Worm (Caenorhabditis elegans) whole organism, L1 larva: Measurements from ENCODE around the gene nhr-203.

ENCODE experiments used
- C04F5.9 ChIP-seq: sonication (generic microtip); optimal IDR thresholded peaks from 2 replicates; lab custom pipeline; 2016; ENCODE audit warnings: missing genetic modification characterization, missing compliant biosample characterization
- C16A3.4 ChIP-seq: fragments of 150-350 bp; optimal IDR thresholded peaks from 2 replicates; lab custom pipeline; 2014; ENCODE audit warnings: missing biosample characterization, missing genetic modification characterization
- C34B4.2 ChIP-seq: sonication (generic microtip); optimal IDR thresholded peaks from 2 replicates; lab custom pipeline; 2017; ENCODE audit warnings: mild to moderate bottlenecking, missing genetic modification characterization, missing compliant biosample characterization
- Y116A8C.19 ChIP-seq: sonication (generic microtip); optimal IDR thresholded peaks from 2 replicates; lab custom pipeline; 2016; ENCODE audit warnings: missing compliant biosample characterization, missing genetic modification characterization, borderline replicate concordance
- alr-1 ChIP-seq: fragments of 200-800 bp; sonication (Bioruptor generic); optimal IDR thresholded peaks from 2 replicates; lab custom pipeline; 2018; ENCODE audit warnings: borderline replicate concordance, mild to moderate bottlenecking, missing genetic modification characterization, missing compliant biosample characterization
- aly-2 ChIP-seq: fragments of 150-350 bp; optimal IDR thresholded peaks from 2 replicates; lab custom pipeline; 2014; ENCODE audit warnings: missing biosample characterization, missing genetic modification characterization
- ama-1 ChIP-seq: fragments of 150-350 bp; optimal IDR thresholded peaks from 2 replicates; lab custom pipeline; 2014
- blmp-1 ChIP-seq: fragments of 150-350 bp; optimal IDR thresholded peaks from 2 replicates; lab custom pipeline; 2014; ENCODE audit warnings: missing biosample characterization, missing genetic modification characterization
- ceh-82 ChIP-seq, 3 experiments: fragments of 150-350 bp in 1 of 3; sonication (generic microtip) in 2 of 3; optimal IDR thresholded peaks; 2 replicates each; lab custom pipeline; 2014 to 2017; ENCODE audit warnings: missing biosample characterization in 3 of 3, missing genetic modification characterization in 3 of 3
- ceh-88 ChIP-seq: fragments of 200-800 bp; sonication (Bioruptor generic); IDR thresholded peaks from 2 replicates; pipeline ENCODE4 v1.3.6; 2022; ENCODE audit warnings: missing genetic modification characterization, missing compliant biosample characterization
- ces-1 ChIP-seq: fragments of 150-350 bp; optimal IDR thresholded peaks from 2 replicates; lab custom pipeline; 2014; ENCODE audit warnings: missing biosample characterization, missing genetic modification reagents, missing genetic modification characterization
- dpl-1 ChIP-seq, 3 experiments: fragments of 150-350 bp in 2 of 3; sonication (generic microtip) in 1 of 3; optimal IDR thresholded peaks; 2 replicates each; lab custom pipeline; 2014 to 2017; ENCODE audit warnings: missing biosample characterization in 3 of 3, missing genetic modification characterization in 3 of 3, missing genetic modification reagents in 3 of 3
- dsc-1 ChIP-seq: sonication (generic microtip); optimal IDR thresholded peaks from 2 replicates; lab custom pipeline; 2016; ENCODE audit warnings: mild to moderate bottlenecking, missing genetic modification characterization, missing compliant biosample characterization
- efl-3 ChIP-seq: fragments of 200-800 bp; sonication (Bioruptor generic); optimal IDR thresholded peaks from 2 replicates; lab custom pipeline; 2018; ENCODE audit warnings: mild to moderate bottlenecking, missing genetic modification characterization, missing compliant biosample characterization
- egl-13 ChIP-seq: sonication (generic microtip); optimal IDR thresholded peaks from 2 replicates; lab custom pipeline; 2016; ENCODE audit warnings: missing genotype, missing genetic modification reagents, missing genetic modification characterization, missing compliant biosample characterization
- elt-3 ChIP-seq, 6 experiments: fragments of 150-350 bp in 1 of 6; sonication (generic microtip); optimal IDR thresholded peaks; 2 replicates each; lab custom pipeline; 2017 to 2018; ENCODE audit warnings: missing biosample characterization in 6 of 6, missing genetic modification characterization in 6 of 6, inconsistent platforms in 1 of 6
- fkh-10 ChIP-seq: sonication (generic microtip); optimal IDR thresholded peaks from 2 replicates; lab custom pipeline; 2017; ENCODE audit warnings: missing biosample characterization, missing genetic modification reagents, missing genetic modification characterization
- fkh-4 ChIP-seq: sonication (generic microtip); optimal IDR thresholded peaks from 2 replicates; lab custom pipeline; 2016; ENCODE audit warnings: missing compliant biosample characterization, missing genetic modification characterization, borderline replicate concordance
- fkh-8 ChIP-seq: sonication (generic microtip); optimal IDR thresholded peaks from 2 replicates; lab custom pipeline; 2016; ENCODE audit warnings: mild to moderate bottlenecking, missing genetic modification characterization, missing compliant biosample characterization
- grh-1 ChIP-seq: fragments of 200-800 bp; sonication (Bioruptor generic); IDR thresholded peaks from 2 replicates; pipeline ENCODE4 v1.3.6; 2022; ENCODE audit warnings: missing genetic modification reagents, missing genetic modification characterization, missing compliant biosample characterization
- hlh-17 ChIP-seq: fragments of 200-800 bp; sonication (Bioruptor generic); optimal IDR thresholded peaks from 2 replicates; lab custom pipeline; 2018; ENCODE audit warnings: missing genetic modification characterization, mild to moderate bottlenecking, missing compliant biosample characterization, moderate library complexity, borderline replicate concordance
- hlh-4 ChIP-seq: sonication (generic microtip); optimal IDR thresholded peaks from 2 replicates; lab custom pipeline; 2016; ENCODE audit warnings: mild to moderate bottlenecking, missing genetic modification characterization, missing compliant biosample characterization
- irx-1 ChIP-seq: sonication (generic microtip); optimal IDR thresholded peaks from 2 replicates; lab custom pipeline; 2016; ENCODE audit warnings: missing genetic modification characterization, missing compliant biosample characterization
- lin-13 ChIP-seq: fragments of 150-350 bp; optimal IDR thresholded peaks from 2 replicates; lab custom pipeline; 2014; ENCODE audit warnings: missing biosample characterization, missing genetic modification reagents, missing genetic modification characterization
- lin-15B ChIP-seq: fragments of 150-350 bp; sonication (generic microtip); optimal IDR thresholded peaks from 3 replicates; lab custom pipeline; 2014; ENCODE audit warnings: missing biosample characterization, missing genetic modification characterization
- lin-39 ChIP-seq: fragments of 150-350 bp; optimal IDR thresholded peaks from 2 replicates; lab custom pipeline; 2014; ENCODE audit warnings: missing biosample characterization, missing genetic modification reagents, missing genetic modification characterization
- lir-3 ChIP-seq: sonication (generic microtip); optimal IDR thresholded peaks from 2 replicates; lab custom pipeline; 2016; ENCODE audit warnings: mild to moderate bottlenecking, missing genetic modification characterization, moderate library complexity, missing compliant biosample characterization; ENCODE audit not compliant: poor library complexity
- lsy-2 ChIP-seq, 2 experiments: fragments of 150-350 bp; optimal IDR thresholded peaks; 2 replicates each; lab custom pipeline; 2014; ENCODE audit warnings: missing biosample characterization in 2 of 2, missing genetic modification characterization in 2 of 2
- mep-1 ChIP-seq: fragments of 150-350 bp; optimal IDR thresholded peaks from 2 replicates; lab custom pipeline; 2014; ENCODE audit warnings: missing biosample characterization, missing genetic modification characterization
- nhr-11 ChIP-seq: fragments of 150-350 bp; optimal IDR thresholded peaks from 2 replicates; lab custom pipeline; 2014; ENCODE audit warnings: missing biosample characterization, missing genetic modification characterization
- nhr-12 ChIP-seq: sonication (generic microtip); optimal IDR thresholded peaks from 2 replicates; lab custom pipeline; 2017; ENCODE audit warnings: missing biosample characterization, missing genetic modification characterization
- nhr-19 ChIP-seq: fragments of 200-800 bp; sonication (Bioruptor generic); conservative IDR thresholded peaks from 2 replicates; pipeline ENCODE4 v1.3.6; 2022; ENCODE audit warnings: missing genetic modification characterization, missing compliant biosample characterization
- nhr-20 ChIP-seq: sonication (generic microtip); optimal IDR thresholded peaks from 2 replicates; lab custom pipeline; 2016; ENCODE audit warnings: mild to moderate bottlenecking, missing genetic modification characterization, missing compliant biosample characterization
- nhr-237 ChIP-seq: fragments of 150-350 bp; optimal IDR thresholded peaks from 2 replicates; lab custom pipeline; 2014; ENCODE audit warnings: missing biosample characterization, missing genetic modification characterization
- nhr-71 ChIP-seq: sonication (generic microtip); optimal IDR thresholded peaks from 2 replicates; lab custom pipeline; 2016; ENCODE audit warnings: mild to moderate bottlenecking, missing genetic modification characterization, moderate library complexity, missing compliant biosample characterization
- nhr-76 ChIP-seq: sonication (generic microtip); optimal IDR thresholded peaks from 2 replicates; lab custom pipeline; 2017; ENCODE audit warnings: missing biosample characterization, missing genetic modification characterization
- nhr-77 ChIP-seq: fragments of 150-350 bp; optimal IDR thresholded peaks from 2 replicates; lab custom pipeline; 2014; ENCODE audit warnings: missing biosample characterization, missing genetic modification characterization
- nhr-84 ChIP-seq: sonication (generic microtip); optimal IDR thresholded peaks from 2 replicates; lab custom pipeline; 2017; ENCODE audit warnings: missing biosample characterization, missing genetic modification characterization
- nhr-90 ChIP-seq: sonication (generic microtip); optimal IDR thresholded peaks from 2 replicates; lab custom pipeline; 2016; ENCODE audit warnings: mild to moderate bottlenecking, missing genetic modification characterization, missing compliant biosample characterization; ENCODE audit not compliant: poor library complexity
- pqm-1 ChIP-seq: sonication (generic microtip); optimal IDR thresholded peaks from 3 replicates; lab custom pipeline; 2017; ENCODE audit warnings: missing biosample characterization, missing genetic modification characterization
- rnt-1 ChIP-seq: sonication (generic microtip); optimal IDR thresholded peaks from 2 replicates; lab custom pipeline; 2016; ENCODE audit warnings: mild to moderate bottlenecking, missing genetic modification characterization, moderate library complexity, missing compliant biosample characterization
- snpc-4 ChIP-seq: fragments of 150-350 bp; optimal IDR thresholded peaks from 2 replicates; lab custom pipeline; 2014; ENCODE audit warnings: missing biosample characterization, missing genetic modification characterization
- snu-23 ChIP-seq: sonication (generic microtip); optimal IDR thresholded peaks from 2 replicates; lab custom pipeline; 2016; ENCODE audit warnings: missing genetic modification characterization, missing compliant biosample characterization
- sox-4 ChIP-seq: sonication (generic microtip); optimal IDR thresholded peaks from 2 replicates; lab custom pipeline; 2016; ENCODE audit warnings: missing genetic modification characterization, missing compliant biosample characterization
- sup-37 ChIP-seq: fragments of 200-800 bp; sonication (Bioruptor generic); optimal IDR thresholded peaks from 2 replicates; lab custom pipeline; 2018; ENCODE audit warnings: mild to moderate bottlenecking, missing genetic modification characterization, missing compliant biosample characterization
- tbx-2 ChIP-seq: sonication (generic microtip); optimal IDR thresholded peaks from 2 replicates; lab custom pipeline; 2016; ENCODE audit warnings: missing genetic modification characterization, missing compliant biosample characterization
- tlp-1 ChIP-seq: fragments of 150-350 bp; optimal IDR thresholded peaks from 2 replicates; lab custom pipeline; 2014; ENCODE audit warnings: missing biosample characterization, missing genetic modification characterization
- unc-130 ChIP-seq: fragments of 150-350 bp; optimal IDR thresholded peaks from 2 replicates; lab custom pipeline; 2017; ENCODE audit warnings: missing biosample characterization, missing genetic modification characterization, inconsistent platforms
- unc-98 ChIP-seq: fragments of 200-800 bp; sonication (Bioruptor generic); IDR thresholded peaks from 2 replicates; pipeline ENCODE4 v1.3.6; 2022; ENCODE audit warnings: missing genetic modification characterization, missing compliant biosample characterization
- vab-15 ChIP-seq: sonication (generic microtip); optimal IDR thresholded peaks from 2 replicates; lab custom pipeline; 2017; ENCODE audit warnings: missing genotype, mild to moderate bottlenecking, missing genetic modification characterization, missing compliant biosample characterization
- xbp-1 ChIP-seq: sonication (generic microtip); optimal IDR thresholded peaks from 2 replicates; lab custom pipeline; 2016; ENCODE audit warnings: missing genetic modification characterization, missing compliant biosample characterization
- zag-1 ChIP-seq: fragments of 150-350 bp; optimal IDR thresholded peaks from 2 replicates; lab custom pipeline; 2014; ENCODE audit warnings: missing biosample characterization, missing genetic modification characterization
- ztf-11 ChIP-seq, 2 experiments: sonication (generic microtip); optimal IDR thresholded peaks; 2 replicates each; lab custom pipeline; 2016 to 2017; ENCODE audit warnings: missing genetic modification characterization in 2 of 2, missing biosample characterization in 1 of 2, missing compliant biosample characterization in 1 of 2

nhr-203 gene

DNA sequence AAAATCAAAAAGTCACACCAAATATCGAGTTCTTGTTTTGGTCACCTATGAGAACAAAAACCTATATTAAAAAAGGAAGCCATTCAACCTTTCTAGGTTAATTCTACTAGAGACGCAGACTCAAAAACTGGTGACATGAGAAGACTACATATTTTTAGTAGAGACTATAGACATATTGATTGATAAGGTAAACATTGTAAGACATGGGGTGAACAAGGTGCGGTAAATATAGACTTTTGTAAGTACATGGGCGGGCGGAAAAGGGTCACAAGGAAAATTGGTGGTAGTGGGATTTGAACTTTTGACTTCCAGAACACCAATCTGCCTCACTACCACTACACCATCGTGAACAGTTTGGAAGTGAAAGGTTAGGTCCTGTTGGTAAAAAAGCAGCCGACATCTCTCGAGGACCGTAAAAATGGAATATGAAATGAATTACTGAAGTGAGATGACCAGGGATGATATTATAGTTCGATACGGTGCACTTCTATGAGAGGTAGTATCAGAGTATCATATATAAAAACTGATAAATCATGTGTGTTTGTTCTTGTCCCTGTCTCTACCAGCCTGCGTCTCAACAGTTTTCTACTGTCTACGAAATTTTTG lies 24.8 kb downstream of the nhr-203 start, which contains the start of gene nhr-212:
nhr-212 (plus strand) TSS at position 573 of the 606 bp plus-strand sequence.
- TF ChIP-seq rnt-1 (tag; lab: Kevin White, UChicago) (no peak), zag-1 (tag; lab: Kevin White, UChicago) (no peak), nhr-84 (tag; lab: Kevin White, UChicago) (no peak), ceh-88 (GFP tag; lab: Robert Waterston, UW) (no peak), nhr-237 (tag; lab: Kevin White, UChicago) (no peak), nhr-76 (tag; lab: Kevin White, UChicago) (no peak), fkh-4 (tag; lab: Kevin White, UChicago) (no peak), C04F5.9 (tag; lab: Kevin White, UChicago) (no peak), tbx-2 (peak; percentile 9), lsy-2 (tag; optimal IDR thresholded peaks at IDR 0.05; lab: Kevin White, UChicago) (peak in 1 of 2 experiments; percentile 3), nhr-77 (tag; lab: Kevin White, UChicago) (peak; percentile 57), nhr-11 (tag; lab: Kevin White, UChicago) (no peak), lin-39 (tag; lab: Kevin White, UChicago) (no peak), alr-1 (tag; lab: Kevin White, UChicago) (no peak), sox-4 (tag; lab: Kevin White, UChicago) (no peak), vab-15 (tag; lab: Kevin White, UChicago) (no peak), lin-13 (no peak), hlh-17 (GFP tag; lab: Kevin White, UChicago) (no peak), nhr-19 (GFP tag; lab: Robert Waterston, UW) (no peak), ama-1 (lab: Kevin White, UChicago) (no peak), dpl-1 (GFP tag; optimal IDR thresholded peaks at IDR 0.05; lab: Kevin White, UChicago) (no peak), ztf-11 (tag; optimal IDR thresholded peaks at IDR 0.05; lab: Kevin White, UChicago) (no peak), mep-1 (tag; lab: Kevin White, UChicago) (no peak), C16A3.4 (tag; lab: Kevin White, UChicago) (no peak), hlh-4 (tag; lab: Kevin White, UChicago) (no peak), elt-3 (tag; optimal IDR thresholded peaks at IDR 0.05; lab: Kevin White, UChicago) (no peak), efl-3 (GFP tag; lab: Kevin White, UChicago) (no peak), nhr-12 (no peak), lin-15B (no peak), snpc-4 (tag; lab: Kevin White, UChicago) (peak; percentile 86), egl-13 (tag; lab: Kevin White, UChicago) (no peak), aly-2 (tag; lab: Kevin White, UChicago) (no peak), pqm-1 (tag; lab: Kevin White, UChicago) (no peak), ces-1 (no peak), Y116A8C.19 (tag; lab: Kevin White, UChicago) (no peak), unc-130 (tag; lab: Kevin White, UChicago) (no peak), lir-3 (tag; lab: Kevin White, UChicago) (no peak), ceh-82 (tag; optimal IDR thresholded peaks at IDR 0.05; lab: Kevin White, UChicago) (no peak), grh-1 (GFP tag; lab: Robert Waterston, UW) (no peak), nhr-71 (peak; percentile 36), dsc-1 (tag; lab: Kevin White, UChicago) (no peak), fkh-8 (tag; lab: Kevin White, UChicago) (no peak), tlp-1 (tag; lab: Kevin White, UChicago) (no peak), unc-98 (GFP tag; lab: Robert Waterston, UW) (no peak), nhr-20 (tag; lab: Kevin White, UChicago) (peak; percentile 55), snu-23 (GFP tag; lab: Kevin White, UChicago) (peak; percentile 18), C34B4.2 (tag; lab: Kevin White, UChicago) (no peak), nhr-90 (tag; lab: Kevin White, UChicago) (peak; percentile 10), fkh-10 (no peak), xbp-1 (no peak), sup-37 (GFP tag; lab: Kevin White, UChicago) (no peak), irx-1 (tag; lab: Kevin White, UChicago) (no peak), blmp-1 (no peak)
